Worm (Caenorhabditis elegans) whole organism, L4 larva: Measurements from ENCODE around the gene unc-43.

Experiments
- F49E8.2 ChIP-seq: sonication (generic microtip); optimal IDR thresholded peaks from 2 replicates; lab custom pipeline; 2016; ENCODE audit warnings: missing compliant biosample characterization, mild to moderate bottlenecking, missing genetic modification characterization, borderline replicate concordance
- Y105C5A.15 ChIP-seq: fragments of 200-800 bp; sonication (Bioruptor generic); IDR thresholded peaks from 2 replicates; pipeline ENCODE4 v1.3.6; 2022; ENCODE audit warnings: missing genetic modification characterization, missing compliant biosample characterization
- ceh-32 ChIP-seq: sonication (generic microtip); optimal IDR thresholded peaks from 2 replicates; lab custom pipeline; 2016; ENCODE audit warnings: mild to moderate bottlenecking, missing genetic modification characterization, missing compliant biosample characterization; ENCODE audit not compliant: poor library complexity
- ceh-82 ChIP-seq: sonication (generic microtip); optimal IDR thresholded peaks from 2 replicates; lab custom pipeline; 2017; ENCODE audit warnings: missing biosample characterization, missing genetic modification characterization
- fkh-10 ChIP-seq: fragments of 150-350 bp; optimal IDR thresholded peaks from 2 replicates; lab custom pipeline; 2014; ENCODE audit warnings: missing biosample characterization, missing genetic modification reagents, missing genetic modification characterization
- fos-1 ChIP-seq: fragments of 150-350 bp; optimal IDR thresholded peaks from 2 replicates; lab custom pipeline; 2014; ENCODE audit warnings: missing biosample characterization, missing genetic modification characterization
- nhr-10 ChIP-seq: fragments of 150-350 bp; optimal IDR thresholded peaks from 2 replicates; lab custom pipeline; 2014; ENCODE audit warnings: missing biosample characterization, missing genetic modification characterization
- nhr-102 ChIP-seq: sonication (generic microtip); optimal IDR thresholded peaks from 2 replicates; lab custom pipeline; 2016; ENCODE audit warnings: mild to moderate bottlenecking, missing genetic modification characterization, moderate library complexity, missing compliant biosample characterization
- nhr-28 ChIP-seq: fragments of 150-350 bp; optimal IDR thresholded peaks from 2 replicates; lab custom pipeline; 2014; ENCODE audit warnings: missing biosample characterization, missing genetic modification characterization
- nhr-42 ChIP-seq: fragments of 200-800 bp; sonication (Bioruptor generic); IDR thresholded peaks from 2 replicates; pipeline ENCODE4 v1.3.6; 2022; ENCODE audit warnings: missing genetic modification characterization, missing compliant biosample characterization
- nhr-76 ChIP-seq: fragments of 150-350 bp; optimal IDR thresholded peaks from 2 replicates; lab custom pipeline; 2014; ENCODE audit warnings: missing biosample characterization, missing genetic modification characterization
- pha-4 ChIP-seq, 2 experiments: fragments of 150-350 bp in 1 of 2; fragments of 200-800 bp in 1 of 2; sonication (Bioruptor generic) in 1 of 2; IDR thresholded peaks in 1 of 2; optimal IDR thresholded peaks in 1 of 2; 2 replicates each; pipeline versions ENCODE4 v1.3.6 to Lab custom; 2014 to 2022; ENCODE audit warnings: missing genetic modification characterization in 2 of 2, missing genetic modification reagents in 2 of 2, missing biosample characterization in 1 of 2, missing compliant biosample characterization in 1 of 2
- unc-62 ChIP-seq, 3 experiments: fragments of 150-350 bp in 1 of 3; sonication (generic microtip); optimal IDR thresholded peaks in 2 of 3; peaks in 1 of 3; 1 replicate in 1 of 3; 2 replicates in 2 of 3; lab custom pipeline; 2014 to 2017; ENCODE audit warnings: missing biosample characterization in 3 of 3, missing genetic modification characterization in 3 of 3, missing genetic modification reagents in 3 of 3, missing genotype in 1 of 3
- zip-11 ChIP-seq: fragments of 200-800 bp; sonication (Bioruptor generic); IDR thresholded peaks from 2 replicates; pipeline ENCODE4 v1.3.6; 2022; ENCODE audit warnings: missing genetic modification characterization, missing compliant biosample characterization

- TF ChIP-seq pha-4 (GFP tag; IDR thresholded peaks at IDR 0.05; lab: Robert Waterston, UW): no peak
- TF ChIP-seq pha-4 (tag; optimal IDR thresholded peaks at IDR 0.05; lab: Kevin White, UChicago): no peak
- peak; percentile 7 for TF ChIP-seq nhr-28 (tag; lab: Kevin White, UChicago)
- no peak for TF ChIP-seq zip-11 (GFP tag; lab: Robert Waterston, UW)
- no peak for TF ChIP-seq Y105C5A.15 (GFP tag; lab: Robert Waterston, UW)
- TF ChIP-seq nhr-76 (tag; lab: Kevin White, UChicago): no peak
- TF ChIP-seq unc-62 (GFP tag; optimal IDR thresholded peaks at IDR 0.05 in 1 of 2; lab: Kevin White, UChicago): peak in 1 of 2 experiments; percentile 49
- TF ChIP-seq unc-62 (tag; optimal IDR thresholded peaks at IDR 0.05; lab: Kevin White, UChicago): no peak
- no peak for TF ChIP-seq fkh-10
- TF ChIP-seq ceh-82 (tag; lab: Kevin White, UChicago): no peak
- TF ChIP-seq nhr-42 (GFP tag; lab: Robert Waterston, UW): no peak
- no peak for TF ChIP-seq nhr-102 (tag; lab: Kevin White, UChicago)
- no peak for TF ChIP-seq nhr-10 (tag; lab: Kevin White, UChicago)
- no peak for TF ChIP-seq F49E8.2
- no peak for TF ChIP-seq ceh-32 (tag; lab: Kevin White, UChicago)
- no peak for TF ChIP-seq fos-1 (tag; lab: Kevin White, UChicago)
Measured at ce11 chrIV:10281482-10281881, 68.5 kb downstream of the unc-43 start, which contains the start of gene thk-1.
